Fruit fly (Drosophila melanogaster) Kc167 (cell line): ENCODE results near the gene CG7182.

Source experiments
- Myc ChIP-seq: fragments of >200 bp; optimal IDR thresholded peaks from 2 replicates; lab custom pipeline; 2017; ENCODE audit warnings: missing external identifiers
- Sin3A ChIP-seq: fragments of >200 bp; optimal IDR thresholded peaks from 2 replicates; lab custom pipeline; 2018; ENCODE audit warnings: missing external identifiers
- h ChIP-seq: fragments of >200 bp; optimal IDR thresholded peaks from 3 replicates; lab custom pipeline; 2018; ENCODE audit warnings: missing external identifiers
- insv ChIP-seq: fragments of >200 bp; optimal IDR thresholded peaks from 3 replicates; lab custom pipeline; 2018; ENCODE audit warnings: missing external identifiers
- ttk ChIP-seq: sonication (Bioruptor generic); optimal IDR thresholded peaks from 2 replicates; lab custom pipeline; 2017; ENCODE audit warnings: missing external identifiers

dm6 chr3L:8363266-8363665 lies 17.1 kb upstream of the CG7182 start:
- TF ChIP-seq Sin3A, result no peak
- no peak for TF ChIP-seq h (lab: Kevin White, UChicago)
- no peak for TF ChIP-seq insv
- no peak for TF ChIP-seq ttk (lab: Kevin White, UChicago)
- no peak for TF ChIP-seq Myc (lab: Kevin White, UChicago)
